Fruit fly (Drosophila melanogaster) whole organism, prepupa: ENCODE measurements around the gene Polr1F.
A peak's percentile ranks its signal among the peaks of the same experiment; 100 is the strongest.

Experiments used
- CG10631 ChIP-seq: fragments of 200-800 bp; sonication (Bioruptor generic); optimal IDR thresholded peaks from 2 replicates; lab custom pipeline; 2016; ENCODE audit warnings: missing biosample characterization, missing genetic modification characterization
- CG10669 ChIP-seq: fragments of 200-800 bp; sonication (Bioruptor generic); optimal IDR thresholded peaks from 3 replicates; lab custom pipeline; 2018; ENCODE audit warnings: missing biosample characterization, mild to moderate bottlenecking, missing genetic modification characterization, moderate library complexity
- CG11294 ChIP-seq: fragments of 200-800 bp; sonication (Bioruptor generic); IDR thresholded peaks from 2 replicates; pipeline ENCODE4 v1.3.6; 2022; ENCODE audit warnings: missing biosample characterization, missing genetic modification characterization
- CG11762 ChIP-seq: fragments of 200-800 bp; sonication (Bioruptor generic); optimal IDR thresholded peaks from 3 replicates; lab custom pipeline; 2016; ENCODE audit warnings: missing biosample characterization, missing genetic modification characterization; ENCODE audit not compliant: insufficient read depth
- CG11902 ChIP-seq: fragments of 200-800 bp; sonication (Bioruptor generic); optimal IDR thresholded peaks from 3 replicates; lab custom pipeline; 2016; ENCODE audit warnings: missing biosample characterization, missing genetic modification characterization
- CG15336 ChIP-seq: fragments of 200-800 bp; sonication (Bioruptor generic); IDR thresholded peaks from 2 replicates; pipeline ENCODE4 v1.3.6; 2022; ENCODE audit warnings: missing biosample characterization, missing genetic modification characterization
- CG1621 ChIP-seq: fragments of 200-800 bp; sonication (Bioruptor generic); optimal IDR thresholded peaks from 3 replicates; lab custom pipeline; 2018; ENCODE audit warnings: missing biosample characterization, mild to moderate bottlenecking, missing genetic modification characterization
- CG16779 ChIP-seq: fragments of 200-800 bp; sonication (Bioruptor generic); optimal IDR thresholded peaks from 3 replicates; lab custom pipeline; 2017; ENCODE audit warnings: missing biosample characterization, mild to moderate bottlenecking, missing genetic modification characterization
- CG3032 ChIP-seq: fragments of 200-800 bp; optimal IDR thresholded peaks from 2 replicates; lab custom pipeline; 2019; ENCODE audit warnings: missing biosample characterization, mild to moderate bottlenecking, missing genetic modification characterization, moderate library complexity
- CG32006 ChIP-seq: fragments of 200-800 bp; sonication (Bioruptor generic); optimal IDR thresholded peaks from 3 replicates; lab custom pipeline; 2017; ENCODE audit warnings: missing biosample characterization, mild to moderate bottlenecking, missing genetic modification characterization
- CG34406 ChIP-seq: fragments of 200-800 bp; sonication (Bioruptor generic); optimal IDR thresholded peaks from 3 replicates; lab custom pipeline; 2016; ENCODE audit warnings: missing biosample characterization, missing genetic modification characterization
- CG3919 ChIP-seq: fragments of 200-800 bp; sonication (Bioruptor generic); optimal IDR thresholded peaks from 3 replicates; lab custom pipeline; 2016; ENCODE audit warnings: missing biosample characterization, missing genetic modification characterization
- CG4318 ChIP-seq: fragments of 200-800 bp; sonication (Bioruptor generic); optimal IDR thresholded peaks from 3 replicates; lab custom pipeline; 2017; ENCODE audit warnings: missing biosample characterization, mild to moderate bottlenecking, missing genetic modification characterization
- CG6808 ChIP-seq: fragments of 200-800 bp; sonication (Bioruptor generic); optimal IDR thresholded peaks from 3 replicates; lab custom pipeline; 2017; ENCODE audit warnings: missing biosample characterization, missing genetic modification characterization, mild to moderate bottlenecking, moderate library complexity, missing genetic modification reagents
- CG6854 ChIP-seq: fragments of 200-800 bp; sonication (Bioruptor generic); optimal IDR thresholded peaks from 2 replicates; lab custom pipeline; 2017; ENCODE audit warnings: missing biosample characterization, mild to moderate bottlenecking, missing genetic modification characterization
- CG8119 ChIP-seq: fragments of 200-800 bp; sonication (Bioruptor generic); IDR thresholded peaks from 3 replicates; pipeline ENCODE4 v1.3.6; 2022; ENCODE audit warnings: missing biosample characterization, missing genetic modification characterization
- CG8319 ChIP-seq: fragments of 200-800 bp; sonication (Bioruptor generic); optimal IDR thresholded peaks from 3 replicates; lab custom pipeline; 2016; ENCODE audit warnings: missing biosample characterization, missing genetic modification characterization
- CG8632 ChIP-seq: fragments of 200-800 bp; sonication (Bioruptor generic); optimal IDR thresholded peaks from 3 replicates; lab custom pipeline; 2016; ENCODE audit warnings: missing biosample characterization, missing genetic modification characterization
- Eip75B ChIP-seq: fragments of 200-800 bp; sonication (Bioruptor generic); optimal IDR thresholded peaks from 3 replicates; lab custom pipeline; 2016; ENCODE audit warnings: missing biosample characterization, missing genetic modification characterization
- Eip78C ChIP-seq: fragments of 200-800 bp; sonication (Bioruptor generic); peaks from one replicate; lab custom pipeline; 2016; ENCODE audit warnings: missing biosample characterization, missing genetic modification characterization
- Gug ChIP-seq: fragments of 200-800 bp; sonication (Bioruptor generic); IDR thresholded peaks from 2 replicates; pipeline ENCODE4 v1.3.6; 2022; ENCODE audit warnings: missing biosample characterization, missing genetic modification characterization
- Hr4 ChIP-seq: fragments of 200-800 bp; sonication (Bioruptor generic); optimal IDR thresholded peaks from 3 replicates; lab custom pipeline; 2016; ENCODE audit warnings: missing biosample characterization, missing genetic modification characterization
- Lpt ChIP-seq: fragments of 200-800 bp; sonication (Bioruptor generic); optimal IDR thresholded peaks from 3 replicates; lab custom pipeline; 2016; ENCODE audit warnings: missing biosample characterization, missing genetic modification characterization
- OdsH ChIP-seq: fragments of 200-800 bp; sonication (Bioruptor generic); optimal IDR thresholded peaks from 3 replicates; lab custom pipeline; 2016; ENCODE audit warnings: missing biosample characterization, missing genetic modification characterization
- Sox14 ChIP-seq: fragments of 200-800 bp; sonication (Bioruptor generic); optimal IDR thresholded peaks from 3 replicates; lab custom pipeline; 2016; ENCODE audit warnings: missing biosample characterization, missing genetic modification characterization
- cyc ChIP-seq: fragments of 200-800 bp; sonication (Bioruptor generic); optimal IDR thresholded peaks from 3 replicates; lab custom pipeline; 2016; ENCODE audit warnings: missing biosample characterization, missing genetic modification characterization
- dac ChIP-seq: fragments of 200-800 bp; sonication (Bioruptor generic); optimal IDR thresholded peaks from 2 replicates; lab custom pipeline; 2017; ENCODE audit warnings: missing biosample characterization, mild to moderate bottlenecking, missing genetic modification characterization
- eg ChIP-seq: fragments of 200-800 bp; sonication (Bioruptor generic); IDR thresholded peaks from 3 replicates; pipeline ENCODE4 v1.3.6; 2022; ENCODE audit warnings: missing biosample characterization, missing genetic modification characterization
- fd59A ChIP-seq: fragments of 200-800 bp; sonication (Bioruptor generic); optimal IDR thresholded peaks from 2 replicates; lab custom pipeline; 2017; ENCODE audit warnings: missing biosample characterization, mild to moderate bottlenecking, missing genetic modification characterization, missing genetic modification reagents
- fd85E ChIP-seq: fragments of 200-800 bp; sonication (Bioruptor generic); optimal IDR thresholded peaks from 3 replicates; lab custom pipeline; 2016; ENCODE audit warnings: missing biosample characterization, missing genetic modification characterization
- fkh ChIP-seq: fragments of 200-800 bp; sonication (Bioruptor generic); optimal IDR thresholded peaks from 3 replicates; lab custom pipeline; 2017; ENCODE audit warnings: missing biosample characterization, mild to moderate bottlenecking, missing genetic modification characterization, moderate library complexity
- lz ChIP-seq: fragments of 200-800 bp; sonication (Bioruptor generic); optimal IDR thresholded peaks from 3 replicates; lab custom pipeline; 2016; ENCODE audit warnings: missing biosample characterization, missing genetic modification characterization
- pdm3 ChIP-seq: fragments of 200-800 bp; sonication (Bioruptor generic); optimal IDR thresholded peaks from 3 replicates; lab custom pipeline; 2016; ENCODE audit warnings: missing biosample characterization, missing genetic modification characterization
- salr ChIP-seq, 2 experiments: fragments of 200-800 bp; sonication (Bioruptor generic); optimal IDR thresholded peaks; 3 replicates each; lab custom pipeline; 2016 to 2018; ENCODE audit warnings: missing biosample characterization in 2 of 2, missing genetic modification characterization in 2 of 2, mild to moderate bottlenecking in 1 of 2
- spab ChIP-seq: fragments of 200-800 bp; sonication (Bioruptor generic); optimal IDR thresholded peaks from 2 replicates; lab custom pipeline; 2017; ENCODE audit warnings: missing biosample characterization, mild to moderate bottlenecking, missing genetic modification characterization, missing genetic modification reagents
- ss ChIP-seq, 2 experiments: fragments of 200-800 bp; sonication (Bioruptor generic); optimal IDR thresholded peaks; 2 replicates in 1 of 2; 3 replicates in 1 of 2; lab custom pipeline; 2017 to 2018; ENCODE audit warnings: mild to moderate bottlenecking in 2 of 2, missing biosample characterization in 2 of 2, missing genetic modification characterization in 2 of 2, moderate library complexity in 1 of 2
- vri ChIP-seq: fragments of 200-800 bp; sonication (Bioruptor generic); optimal IDR thresholded peaks from 3 replicates; lab custom pipeline; 2016; ENCODE audit warnings: missing biosample characterization, mild to moderate bottlenecking, missing genetic modification characterization

The Polr1F gene

dm6 chr2L:6874526-6875198 lies 33.0 kb downstream of the Polr1F start, which contains the start of gene Nlg2 (continued):
- TF ChIP-seq CG32006 (GFP tag; lab: Kevin White, UChicago) = peak; percentile 55
- TF ChIP-seq CG11294 (GFP tag; lab: Robert Waterston, UW) = no peak
- TF ChIP-seq fd85E (GFP tag; lab: Kevin White, UChicago) = no peak
- peak; percentile 6 for TF ChIP-seq OdsH
- TF ChIP-seq dac (GFP tag; lab: Kevin White, UChicago) = no peak
- TF ChIP-seq CG6854 (GFP tag; lab: Kevin White, UChicago) = no peak
- TF ChIP-seq Eip75B (GFP tag; lab: Kevin White, UChicago) = no peak
- no peak for TF ChIP-seq lz (GFP tag; lab: Kevin White, UChicago)
- TF ChIP-seq CG11902 (GFP tag; lab: Kevin White, UChicago) = no peak
- no peak for TF ChIP-seq Gug (GFP tag; lab: Robert Waterston, UW)
- no peak for TF ChIP-seq CG11762
- TF ChIP-seq salr (GFP tag; optimal IDR thresholded peaks at IDR 0.05; lab: Kevin White, UChicago) = peak in 1 of 2 experiments; percentile 25
- TF ChIP-seq CG8119 (GFP tag; lab: Robert Waterston, UW) = no peak
- TF ChIP-seq ss (GFP tag; optimal IDR thresholded peaks at IDR 0.05; lab: Kevin White, UChicago) = peak in 1 of 2 experiments; percentile 33
- no peak for TF ChIP-seq eg (GFP tag; lab: Robert Waterston, UW)
- TF ChIP-seq Sox14 (GFP tag; lab: Kevin White, UChicago) = no peak
- TF ChIP-seq CG15336 (GFP tag; lab: Robert Waterston, UW) = no peak
- TF ChIP-seq Hr4 = no peak
- no peak for TF ChIP-seq fkh (GFP tag; lab: Kevin White, UChicago)
- peak; percentile 34 for TF ChIP-seq CG6808 (GFP tag; lab: Kevin White, UChicago)
- TF ChIP-seq CG4318 = no peak
- TF ChIP-seq Eip78C = peak; percentile 72
- TF ChIP-seq CG16779 = no peak
- no peak for TF ChIP-seq spab (GFP tag; lab: Kevin White, UChicago)
- no peak for TF ChIP-seq fd59A (GFP tag; lab: Kevin White, UChicago)
- TF ChIP-seq CG3919 (GFP tag; lab: Kevin White, UChicago) = no peak
- no peak for TF ChIP-seq CG8632 (GFP tag; lab: Kevin White, UChicago)
- TF ChIP-seq vri (GFP tag; lab: Kevin White, UChicago) = no peak
- TF ChIP-seq Lpt (GFP tag; lab: Kevin White, UChicago) = no peak
- peak; percentile 8 for TF ChIP-seq CG10669 (GFP tag; lab: Kevin White, UChicago)
- TF ChIP-seq CG10631 (GFP tag; lab: Kevin White, UChicago) = peak; percentile 20
- TF ChIP-seq cyc (GFP tag; lab: Kevin White, UChicago) = no peak
- TF ChIP-seq CG1621 (tag; lab: Kevin White, UChicago) = no peak

- TF ChIP-seq Sox14 (GFP tag; lab: Kevin White, UChicago) (no peak), CG3032 (tag; lab: Kevin White, UChicago) (no peak), pdm3 (no peak), CG34406 (no peak), CG10669 (GFP tag; lab: Kevin White, UChicago) (no peak), vri (GFP tag; lab: Kevin White, UChicago) (no peak), CG8319 (GFP tag; lab: Kevin White, UChicago) (no peak)
- TF ChIP-seq, all 60 proteins: peak for 0
These were observed 33.6 kb downstream of the Polr1F start for dm6 chr2L:6874006-6874405.

DNA sequence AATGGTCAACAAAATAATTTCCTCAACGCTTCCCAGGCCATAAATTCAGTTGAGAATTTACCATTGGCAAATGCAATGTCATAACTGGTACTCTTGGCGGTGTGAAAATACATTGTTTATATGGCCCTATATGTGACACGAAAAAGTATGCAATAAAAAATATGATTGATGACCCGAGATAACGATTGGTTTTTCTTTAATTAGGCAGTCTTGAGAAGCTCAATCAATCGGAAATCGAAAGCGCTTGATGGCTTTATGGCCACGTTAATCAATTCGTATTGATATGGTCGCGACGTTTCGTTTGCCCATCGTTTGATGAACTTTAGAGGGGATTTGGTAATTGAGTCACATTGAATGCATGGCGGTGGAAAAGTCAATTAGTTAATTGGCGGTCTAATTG lies 36.9 kb downstream of the Polr1F start:
- TF ChIP-seq CG16779 (no peak), vri (GFP tag; lab: Kevin White, UChicago) (peak; percentile 16)
